Worm (Caenorhabditis elegans) whole organism, late embryonic: ENCODE measurements around the gene brap-2.

Experiments
- C08G9.2 ChIP-seq: sonication (generic microtip); optimal IDR thresholded peaks from 2 replicates; lab custom pipeline; 2016; ENCODE audit warnings: mild to moderate bottlenecking, missing genetic modification characterization, moderate library complexity, missing compliant biosample characterization
- F13H6.1 ChIP-seq: sonication (generic microtip); optimal IDR thresholded peaks from 2 replicates; lab custom pipeline; 2016; ENCODE audit warnings: missing genetic modification characterization, missing compliant biosample characterization
- K09A11.1 ChIP-seq: sonication (generic microtip); optimal IDR thresholded peaks from 2 replicates; lab custom pipeline; 2017; ENCODE audit warnings: antibody characterized with exemption, mild to moderate bottlenecking, missing genetic modification characterization, missing compliant biosample characterization; ENCODE audit not compliant: insufficient read depth
- ahr-1 ChIP-seq: sonication (generic microtip); optimal IDR thresholded peaks from 2 replicates; lab custom pipeline; 2016; ENCODE audit warnings: missing genetic modification characterization, missing compliant biosample characterization
- ama-1 ChIP-seq: fragments of 150-350 bp; optimal IDR thresholded peaks from 2 replicates; lab custom pipeline; 2014
- ceh-14 ChIP-seq: sonication (generic microtip); optimal IDR thresholded peaks from 2 replicates; lab custom pipeline; 2016; ENCODE audit warnings: missing genotype, missing genetic modification characterization, missing compliant biosample characterization
- ceh-22 ChIP-seq: sonication (generic microtip); optimal IDR thresholded peaks from 2 replicates; lab custom pipeline; 2017; ENCODE audit warnings: missing biosample characterization, missing genetic modification characterization
- ceh-31 ChIP-seq: sonication (generic microtip); optimal IDR thresholded peaks from 2 replicates; lab custom pipeline; 2016; ENCODE audit warnings: missing genetic modification characterization, missing compliant biosample characterization
- ceh-45 ChIP-seq: fragments of 200-800 bp; sonication (Bioruptor generic); IDR thresholded peaks from 2 replicates; pipeline ENCODE4 v1.3.6; 2022; ENCODE audit warnings: missing genetic modification reagents, missing genetic modification characterization, missing compliant biosample characterization
- ceh-48 ChIP-seq: sonication (generic microtip); optimal IDR thresholded peaks from 2 replicates; lab custom pipeline; 2016; ENCODE audit warnings: missing genetic modification characterization, inconsistent platforms, missing compliant biosample characterization
- ceh-6 ChIP-seq: fragments of 200-800 bp; sonication (Bioruptor generic); optimal IDR thresholded peaks from 2 replicates; lab custom pipeline; 2018; ENCODE audit warnings: mild to moderate bottlenecking, missing genetic modification characterization, missing compliant biosample characterization
- che-1 ChIP-seq: sonication (generic microtip); optimal IDR thresholded peaks from 2 replicates; lab custom pipeline; 2016; ENCODE audit warnings: mild to moderate bottlenecking, missing genetic modification characterization, missing compliant biosample characterization
- dmd-4 ChIP-seq: sonication (generic microtip); optimal IDR thresholded peaks from 2 replicates; lab custom pipeline; 2016; ENCODE audit warnings: borderline replicate concordance, missing genetic modification characterization, missing compliant biosample characterization
- ets-4 ChIP-seq: sonication (generic microtip); optimal IDR thresholded peaks from 2 replicates; lab custom pipeline; 2016; ENCODE audit warnings: missing genetic modification characterization, missing compliant biosample characterization
- eyg-1 ChIP-seq: sonication (generic microtip); optimal IDR thresholded peaks from 2 replicates; lab custom pipeline; 2016; ENCODE audit warnings: missing genotype, missing genetic modification characterization, missing compliant biosample characterization
- fkh-10 ChIP-seq: fragments of 150-350 bp; optimal IDR thresholded peaks from 2 replicates; lab custom pipeline; 2014; ENCODE audit warnings: missing biosample characterization, missing genetic modification reagents, missing genetic modification characterization
- fkh-6 ChIP-seq: sonication (generic microtip); optimal IDR thresholded peaks from 2 replicates; lab custom pipeline; 2016; ENCODE audit warnings: missing genetic modification characterization, missing compliant biosample characterization
- gmeb-2 ChIP-seq: sonication (generic microtip); optimal IDR thresholded peaks from 2 replicates; lab custom pipeline; 2016; ENCODE audit warnings: missing genetic modification characterization, inconsistent platforms, missing compliant biosample characterization
- hlh-13 ChIP-seq: fragments of 200-800 bp; sonication (Bioruptor generic); optimal IDR thresholded peaks from 2 replicates; lab custom pipeline; 2018; ENCODE audit warnings: mild to moderate bottlenecking, missing genetic modification characterization, missing compliant biosample characterization
- hlh-15 ChIP-seq: sonication (generic microtip); optimal IDR thresholded peaks from 2 replicates; lab custom pipeline; 2016; ENCODE audit warnings: missing genetic modification characterization, missing compliant biosample characterization
- hlh-30 ChIP-seq: sonication (generic microtip); optimal IDR thresholded peaks from 2 replicates; lab custom pipeline; 2017; ENCODE audit warnings: antibody characterized with exemption, missing genetic modification characterization, missing compliant biosample characterization; ENCODE audit not compliant: insufficient read depth
- hlh-6 ChIP-seq: sonication (generic microtip); optimal IDR thresholded peaks from 2 replicates; lab custom pipeline; 2016; ENCODE audit warnings: missing genotype, missing genetic modification characterization, missing compliant biosample characterization
- lim-6 ChIP-seq: sonication (generic microtip); optimal IDR thresholded peaks from 2 replicates; lab custom pipeline; 2016; ENCODE audit warnings: missing genetic modification characterization, missing compliant biosample characterization
- madf-2 ChIP-seq: sonication (generic microtip); optimal IDR thresholded peaks from 2 replicates; lab custom pipeline; 2017; ENCODE audit warnings: missing genetic modification characterization, missing compliant biosample characterization
- mec-3 ChIP-seq: sonication (generic microtip); optimal IDR thresholded peaks from 2 replicates; lab custom pipeline; 2016; ENCODE audit warnings: borderline replicate concordance, missing genetic modification characterization, missing compliant biosample characterization
- nfya-1 ChIP-seq: sonication (generic microtip); optimal IDR thresholded peaks from 2 replicates; lab custom pipeline; 2017; ENCODE audit warnings: missing genetic modification characterization, mild to moderate bottlenecking, missing compliant biosample characterization, antibody characterized with exemption, moderate library complexity
- nhr-232 ChIP-seq: sonication (generic microtip); optimal IDR thresholded peaks from 2 replicates; lab custom pipeline; 2016; ENCODE audit warnings: missing genetic modification characterization, missing compliant biosample characterization
- odd-2 ChIP-seq: sonication (generic microtip); optimal IDR thresholded peaks from 2 replicates; lab custom pipeline; 2017; ENCODE audit warnings: antibody characterized with exemption, mild to moderate bottlenecking, missing genetic modification characterization, missing compliant biosample characterization
- pag-3 ChIP-seq: sonication (generic microtip); optimal IDR thresholded peaks from 2 replicates; lab custom pipeline; 2016; ENCODE audit warnings: missing compliant biosample characterization, missing genetic modification characterization, borderline replicate concordance
- pat-9 ChIP-seq: fragments of 200-800 bp; sonication (Bioruptor generic); optimal IDR thresholded peaks from 2 replicates; lab custom pipeline; 2018; ENCODE audit warnings: mild to moderate bottlenecking, missing genetic modification characterization, moderate library complexity, missing compliant biosample characterization
- pax-1 ChIP-seq: fragments of 150-350 bp; optimal IDR thresholded peaks from 2 replicates; lab custom pipeline; 2014; ENCODE audit warnings: missing biosample characterization, missing genetic modification characterization
- pha-2 ChIP-seq: sonication (generic microtip); optimal IDR thresholded peaks from 2 replicates; lab custom pipeline; 2017; ENCODE audit warnings: mild to moderate bottlenecking, missing genetic modification characterization, missing compliant biosample characterization
- pqm-1 ChIP-seq: sonication (generic microtip); optimal IDR thresholded peaks from 2 replicates; lab custom pipeline; 2016; ENCODE audit warnings: missing genetic modification characterization, missing compliant biosample characterization
- pros-1 ChIP-seq: fragments of 150-350 bp; optimal IDR thresholded peaks from 2 replicates; lab custom pipeline; 2014; ENCODE audit warnings: missing biosample characterization, missing genetic modification reagents, missing genetic modification characterization
- ref-2 ChIP-seq: sonication (generic microtip); optimal IDR thresholded peaks from 2 replicates; lab custom pipeline; 2016; ENCODE audit warnings: missing genetic modification characterization, missing compliant biosample characterization
- rnt-1 ChIP-seq: sonication (generic microtip); optimal IDR thresholded peaks from 2 replicates; lab custom pipeline; 2016; ENCODE audit warnings: missing genetic modification characterization, missing compliant biosample characterization
- sdc-2 ChIP-seq: sonication (generic microtip); optimal IDR thresholded peaks from 2 replicates; lab custom pipeline; 2016; ENCODE audit warnings: missing genotype, missing genetic modification characterization, missing compliant biosample characterization
- tbx-2 ChIP-seq: sonication (generic microtip); optimal IDR thresholded peaks from 2 replicates; lab custom pipeline; 2016; ENCODE audit warnings: missing genetic modification characterization, missing compliant biosample characterization
- tbx-7 ChIP-seq: sonication (generic microtip); optimal IDR thresholded peaks from 2 replicates; lab custom pipeline; 2016; ENCODE audit warnings: missing genotype, missing genetic modification characterization, missing compliant biosample characterization
- ttx-3 ChIP-seq: sonication (generic microtip); optimal IDR thresholded peaks from 2 replicates; lab custom pipeline; 2016; ENCODE audit warnings: missing genetic modification reagents, missing genetic modification characterization, missing compliant biosample characterization
- unc-42 ChIP-seq: sonication (generic microtip); optimal IDR thresholded peaks from 2 replicates; lab custom pipeline; 2016; ENCODE audit warnings: missing genotype, missing genetic modification characterization, missing compliant biosample characterization
- unc-55 ChIP-seq: sonication (generic microtip); optimal IDR thresholded peaks from 2 replicates; lab custom pipeline; 2017; ENCODE audit warnings: missing biosample characterization, missing genetic modification reagents, missing genetic modification characterization
- unc-86 ChIP-seq: sonication (generic microtip); optimal IDR thresholded peaks from 2 replicates; lab custom pipeline; 2016; ENCODE audit warnings: missing genetic modification characterization, missing compliant biosample characterization
- zip-5 ChIP-seq: sonication (generic microtip); optimal IDR thresholded peaks from 2 replicates; lab custom pipeline; 2016; ENCODE audit warnings: missing genetic modification characterization, missing compliant biosample characterization
- ztf-16 ChIP-seq: sonication (generic microtip); optimal IDR thresholded peaks from 2 replicates; lab custom pipeline; 2017; ENCODE audit warnings: missing genetic modification characterization, missing compliant biosample characterization

brap-2 gene

ce11 chrII:5365645-5366044 is 27.3 kb downstream of the brap-2 start, which contains the start of gene F09E5.16:
F09E5.16 (minus strand) TSS chrII:5365745.
- no peak for TF ChIP-seq ets-4
- no peak for TF ChIP-seq hlh-15
- no peak for TF ChIP-seq pax-1 (tag; lab: Kevin White, UChicago)
- TF ChIP-seq pha-2 (tag; lab: Kevin White, UChicago), result no peak
- TF ChIP-seq fkh-6, result no peak
- no peak for TF ChIP-seq ttx-3 (tag; lab: Kevin White, UChicago)
- TF ChIP-seq zip-5, result no peak
- no peak for TF ChIP-seq pag-3 (tag; lab: Kevin White, UChicago)
- TF ChIP-seq dmd-4 (tag; lab: Kevin White, UChicago), result no peak
- TF ChIP-seq tbx-2 (tag; lab: Kevin White, UChicago), result no peak
- TF ChIP-seq tbx-7 (tag; lab: Kevin White, UChicago), result no peak
- no peak for TF ChIP-seq pqm-1 (tag; lab: Kevin White, UChicago)
- no peak for TF ChIP-seq hlh-6 (tag; lab: Kevin White, UChicago)
- no peak for TF ChIP-seq hlh-13 (GFP tag; lab: Kevin White, UChicago)
- TF ChIP-seq K09A11.1 (tag; lab: Kevin White, UChicago), result no peak
- TF ChIP-seq nfya-1 (tag; lab: Kevin White, UChicago), result no peak
- no peak for TF ChIP-seq ceh-31 (tag; lab: Kevin White, UChicago)

ce11 chrII:5364516-5364915 is 28.5 kb downstream of the brap-2 start:
- TF ChIP-seq mec-3 (tag; lab: Kevin White, UChicago) (no peak), ceh-22 (no peak), che-1 (tag; lab: Kevin White, UChicago) (no peak)

- TF ChIP-seq fkh-6, result no peak
- no peak for TF ChIP-seq che-1 (tag; lab: Kevin White, UChicago)
- TF ChIP-seq lim-6 (tag; lab: Kevin White, UChicago), result no peak
- TF ChIP-seq pha-2 (tag; lab: Kevin White, UChicago), result no peak
Measured at ce11 chrII:5359252-5359651, 33.7 kb downstream of the brap-2 start, which contains the start of gene sec-6. sec-6 (plus strand) TSS chrII:5359552.

- TF ChIP-seq eyg-1 (tag; lab: Kevin White, UChicago) (no peak), ref-2 (tag; lab: Kevin White, UChicago) (peak; percentile 86), rnt-1 (tag; lab: Kevin White, UChicago) (peak; percentile 70), unc-86 (peak; percentile 66), tbx-2 (tag; lab: Kevin White, UChicago) (peak; percentile 97), hlh-13 (GFP tag; lab: Kevin White, UChicago) (peak; percentile 61), unc-42 (tag; lab: Kevin White, UChicago) (peak; percentile 46), ztf-16 (peak; percentile 36), pros-1 (no peak), ahr-1 (tag; lab: Kevin White, UChicago) (peak; percentile 43), odd-2 (tag; lab: Kevin White, UChicago) (no peak), dmd-4 (tag; lab: Kevin White, UChicago) (peak; percentile 49), lim-6 (tag; lab: Kevin White, UChicago) (peak; percentile 85), ceh-22 (no peak), sdc-2 (tag; lab: Kevin White, UChicago) (peak; percentile 40), pat-9 (no peak), madf-2 (tag; lab: Kevin White, UChicago) (peak; percentile 64), hlh-30 (tag; lab: Kevin White, UChicago) (no peak), zip-5 (peak; percentile 77), ceh-48 (tag; lab: Kevin White, UChicago) (peak; percentile 10), ceh-14 (tag; lab: Kevin White, UChicago) (peak; percentile 52), pag-3 (tag; lab: Kevin White, UChicago) (no peak), F13H6.1 (tag; lab: Kevin White, UChicago) (peak; percentile 27), ceh-45 (GFP tag; lab: Robert Waterston, UW) (no peak), nfya-1 (tag; lab: Kevin White, UChicago) (peak; percentile 53), C08G9.2 (peak; percentile 95), tbx-7 (tag; lab: Kevin White, UChicago) (peak; percentile 87), K09A11.1 (tag; lab: Kevin White, UChicago) (no peak), gmeb-2 (tag; lab: Kevin White, UChicago) (peak; percentile 34), ceh-6 (GFP tag; lab: Kevin White, UChicago) (no peak), fkh-10 (GFP tag; lab: Kevin White, UChicago) (no peak), ama-1 (lab: Kevin White, UChicago) (no peak), unc-55 (GFP tag; lab: Kevin White, UChicago) (no peak), nhr-232 (tag; lab: Kevin White, UChicago) (no peak)
Measured at ce11 chrII:5358137-5358745, 34.7 kb downstream of the brap-2 start, which contains the start of the genes F09E5.11 and bmy-1. F09E5.11 (minus strand) TSS chrII:5358187. bmy-1 (plus strand) TSS chrII:5358695.
